Worm (Caenorhabditis elegans) whole organism, L3 larva: ENCODE measurements around the gene srh-111.

Source experiments
- egl-27 ChIP-seq: sonication (generic microtip); optimal IDR thresholded peaks from 4 replicates; lab custom pipeline; 2017; ENCODE audit warnings: missing biosample characterization, missing genetic modification reagents, missing genetic modification characterization
- lsy-12 ChIP-seq: sonication (generic microtip); optimal IDR thresholded peaks from 2 replicates; lab custom pipeline; 2016; ENCODE audit warnings: mild to moderate bottlenecking, missing genetic modification characterization, missing compliant biosample characterization
- pha-4 ChIP-seq: fragments of 150-350 bp; optimal IDR thresholded peaks from 2 replicates; lab custom pipeline; 2014; ENCODE audit warnings: missing biosample characterization, missing genetic modification reagents, missing genetic modification characterization
- zag-1 ChIP-seq: fragments of 150-350 bp; optimal IDR thresholded peaks from 2 replicates; lab custom pipeline; 2014; ENCODE audit warnings: missing biosample characterization, missing genetic modification characterization

DNA sequence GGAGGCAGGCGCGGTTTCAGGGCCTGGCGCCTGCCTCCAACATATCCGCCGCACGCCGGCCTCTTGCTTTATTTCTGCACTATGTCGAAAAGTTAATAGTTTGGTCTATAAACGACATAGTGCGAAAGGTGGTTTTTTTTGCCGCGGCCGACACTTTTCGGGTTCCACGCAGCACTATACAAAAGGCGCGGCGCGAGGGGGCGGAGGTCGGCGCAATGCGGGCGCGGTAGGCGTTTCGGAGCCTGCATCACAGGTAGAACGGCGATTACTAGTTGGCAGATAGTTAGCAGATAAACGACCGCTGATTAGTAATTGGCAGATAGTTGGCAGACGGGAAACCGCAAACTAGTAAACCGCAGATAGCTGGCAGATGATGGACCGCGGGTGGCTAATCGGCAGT lies 27.8 kb upstream of the srh-111 start:
- TF ChIP-seq zag-1 (tag; lab: Kevin White, UChicago) (no peak), pha-4 (tag; lab: Kevin White, UChicago) (no peak), lsy-12 (tag; lab: Kevin White, UChicago) (no peak), egl-27 (no peak)
